Fruit fly (Drosophila melanogaster) S2 (cell line): ENCODE data around the gene CG6928.

ENCODE experiments used
- CG8478 ChIP-seq: fragments of >200 bp; optimal IDR thresholded peaks from 2 replicates; lab custom pipeline; 2018
- CTCF ChIP-seq, 2 experiments: fragments of >200 bp; optimal IDR thresholded peaks; 2 replicates each; lab custom pipeline; 2018

The CG6928 gene

DNA sequence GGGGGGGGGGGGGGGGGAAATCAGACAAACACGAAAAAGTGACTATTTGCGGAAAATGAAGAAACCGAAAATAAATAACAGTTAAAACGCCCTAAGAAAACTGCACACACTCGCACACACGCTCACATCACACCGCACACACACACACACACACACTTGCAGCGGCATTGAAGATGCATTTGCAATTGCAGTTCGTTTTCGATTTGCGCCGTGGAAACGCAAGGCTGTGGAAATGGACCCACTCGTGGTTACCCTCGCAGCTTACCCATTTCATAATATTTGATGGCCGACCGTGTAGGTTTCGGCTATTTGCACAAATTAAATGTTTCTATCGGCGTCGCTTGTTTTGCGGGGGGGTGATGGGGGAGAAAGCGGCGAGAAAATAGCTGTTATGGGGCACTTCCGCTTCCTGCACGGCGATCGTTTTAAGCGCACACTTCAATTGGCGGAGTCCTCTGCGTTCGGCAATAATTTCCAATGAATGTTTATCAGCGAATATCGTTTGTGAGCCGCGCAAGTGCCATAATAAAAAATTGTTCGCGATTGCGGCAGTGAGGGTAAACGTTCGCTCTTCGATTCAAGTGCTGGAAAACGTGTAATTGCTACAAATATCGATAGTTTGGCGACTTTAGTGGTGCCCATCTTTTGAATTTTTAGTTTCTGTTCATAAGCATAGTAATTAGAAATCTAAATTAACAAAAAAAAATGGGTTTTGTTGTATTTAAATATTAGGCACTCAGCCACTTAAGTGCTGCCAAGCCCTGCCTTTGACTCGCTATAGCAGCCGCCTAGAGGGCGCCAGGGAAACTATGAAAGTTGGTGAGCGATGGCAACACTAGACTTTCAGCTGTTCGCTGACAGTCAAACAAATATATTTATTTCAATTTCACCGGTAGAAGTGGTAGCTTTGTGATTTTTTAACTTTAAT, at the start of gene CG6928, which contains the start of gene Pop2:
Gene CG6928 (plus strand): TSS at position 835 of the 928 bp plus-strand sequence.
Gene Pop2 (minus strand): TSS at position 595 of the 928 bp plus-strand sequence.
- TF ChIP-seq CTCF (optimal IDR thresholded peaks at IDR 0.05; lab: Kevin White, UChicago) (peak; percentile 86 to 89), CG8478 (lab: Kevin White, UChicago) (no peak)

DNA sequence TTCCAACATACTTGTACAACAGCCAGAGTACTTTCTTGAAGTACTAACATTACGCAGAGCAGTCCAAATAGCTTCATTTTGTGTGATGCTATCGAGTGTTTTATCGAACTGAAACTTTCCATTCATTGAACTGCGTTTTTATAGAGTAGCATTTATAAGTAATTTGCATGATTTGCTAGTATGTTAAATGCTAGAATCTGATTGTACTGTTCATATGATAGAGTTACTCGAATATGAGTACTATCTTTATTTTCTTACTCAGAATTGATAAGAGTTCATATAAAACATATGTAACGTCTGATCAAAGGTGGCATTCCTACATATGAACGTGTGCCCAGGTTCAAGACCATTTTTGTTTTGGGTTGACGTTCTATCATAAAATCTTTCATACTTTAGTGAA, 49.7 kb upstream of the CG6928 start, which contains the start of gene obst-G:
Gene obst-G (minus strand): TSS at position 101 of the 400 bp plus-strand sequence.
- TF ChIP-seq CG8478 (lab: Kevin White, UChicago) (no peak), CTCF (optimal IDR thresholded peaks at IDR 0.05; lab: Kevin White, UChicago) (no peak)

DNA sequence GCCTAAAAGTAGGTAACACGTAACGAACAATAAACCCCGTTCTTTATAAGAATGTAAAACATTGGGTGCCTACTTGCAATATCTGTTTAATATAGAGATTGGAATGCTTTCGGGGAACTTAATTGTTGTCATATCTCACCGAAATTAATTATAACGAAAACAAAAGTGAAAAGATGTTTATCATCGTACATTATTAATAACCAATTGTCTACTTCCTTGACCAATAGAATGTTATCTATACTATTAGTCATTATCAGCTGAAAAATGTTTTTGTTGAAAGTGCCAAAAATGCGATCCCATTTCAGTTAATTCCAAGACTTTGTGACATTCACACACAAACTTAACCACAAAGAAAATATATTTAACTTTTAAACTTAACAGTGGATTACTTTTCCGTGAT, 49.2 kb upstream of the CG6928 start, which contains the start of gene CG7248:
Gene CG7248 (plus strand): TSS at position 301 of the 400 bp plus-strand sequence.
- TF ChIP-seq CG8478 (lab: Kevin White, UChicago) = no peak
- TF ChIP-seq CTCF (optimal IDR thresholded peaks at IDR 0.05; lab: Kevin White, UChicago) = no peak

- no peak for TF ChIP-seq CTCF (optimal IDR thresholded peaks at IDR 0.05; lab: Kevin White, UChicago)
- TF ChIP-seq CG8478 (lab: Kevin White, UChicago) = no peak
Measured at dm6 chr3L:11957669-11958333, 45.2 kb upstream of the CG6928 start, which contains the start of the genes CG11570 and CG43294. TSS of gene CG11570 (minus strand) at chr3L:11957769. TSS of gene CG43294 (plus strand) at chr3L:11958283.

- TF ChIP-seq CTCF (optimal IDR thresholded peaks at IDR 0.05; lab: Kevin White, UChicago) (no peak), CG8478 (lab: Kevin White, UChicago) (no peak)
Measured at dm6 chr3L:11966104-11966503, 36.9 kb upstream of the CG6928 start, which contains the start of gene prc. TSS of gene prc (minus strand) at chr3L:11966131.

DNA sequence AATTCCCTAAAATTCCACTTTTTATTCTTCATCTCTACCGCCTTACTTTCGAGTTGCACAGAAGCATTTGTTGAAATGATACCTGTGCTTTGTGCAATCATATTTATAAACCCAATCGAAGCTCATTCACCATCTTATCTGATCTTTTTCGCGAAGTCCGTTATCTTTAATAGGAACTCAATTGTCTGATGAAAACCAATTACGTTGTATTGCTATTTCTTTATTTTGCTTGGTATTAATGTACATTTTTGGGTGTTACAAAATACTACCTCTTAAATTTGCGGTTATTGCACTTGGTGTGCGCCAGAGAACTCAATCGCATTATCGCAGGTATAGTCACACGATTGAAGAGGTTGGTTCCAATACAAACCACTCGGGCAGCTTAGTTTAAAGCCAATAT, 30.1 kb upstream of the CG6928 start, which contains the start of gene Muc68E:
Gene Muc68E (minus strand): TSS at position 101 of the 400 bp plus-strand sequence.
- no peak for TF ChIP-seq CG8478 (lab: Kevin White, UChicago)
- TF ChIP-seq CTCF (optimal IDR thresholded peaks at IDR 0.05; lab: Kevin White, UChicago) = no peak

- no peak for TF ChIP-seq CTCF (optimal IDR thresholded peaks at IDR 0.05; lab: Kevin White, UChicago)
- no peak for TF ChIP-seq CG8478 (lab: Kevin White, UChicago)
Measured at dm6 chr3L:11973690-11974089, 29.3 kb upstream of the CG6928 start, which contains the start of gene CG42397. TSS of gene CG42397 (minus strand) at chr3L:11973790.

dm6 chr3L:11974605-11975004, 28.4 kb upstream of the CG6928 start, which contains the start of gene CG14125:
TSS of gene CG14125 (plus strand) at chr3L:11974905.
- TF ChIP-seq CG8478 (lab: Kevin White, UChicago) (no peak), CTCF (optimal IDR thresholded peaks at IDR 0.05; lab: Kevin White, UChicago) (no peak)

DNA sequence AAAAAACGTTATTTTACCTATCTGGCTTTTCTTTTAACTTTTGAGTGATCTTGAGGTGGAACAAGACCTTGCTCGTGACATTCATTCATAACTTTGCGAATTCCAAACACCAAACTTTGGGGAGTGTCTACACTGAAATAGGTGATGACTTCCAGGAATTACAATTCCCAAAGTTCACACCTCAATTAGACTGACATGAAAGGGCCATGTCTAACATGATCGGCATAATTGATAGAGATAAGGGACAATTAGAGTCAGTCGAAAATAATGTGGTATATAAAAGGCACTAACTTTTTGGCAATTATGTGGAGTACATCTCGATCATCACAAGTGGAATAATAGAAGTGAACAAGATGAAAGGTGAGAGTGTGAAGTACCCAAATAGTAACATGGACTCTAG, 27.1 kb upstream of the CG6928 start, which contains the start of gene CG43896:
Gene CG43896 (plus strand): TSS at position 301 of the 400 bp plus-strand sequence.
- TF ChIP-seq CG8478 (lab: Kevin White, UChicago) = no peak
- TF ChIP-seq CTCF (optimal IDR thresholded peaks at IDR 0.05; lab: Kevin White, UChicago) = no peak

dm6 chr3L:11984606-11985005, 18.3 kb upstream of the CG6928 start, which contains the start of gene CG6938:
TSS of gene CG6938 (plus strand) at chr3L:11984906.
- TF ChIP-seq CTCF (optimal IDR thresholded peaks at IDR 0.05; lab: Kevin White, UChicago) = no peak
- TF ChIP-seq CG8478 (lab: Kevin White, UChicago) = no peak

- TF ChIP-seq CG8478 (lab: Kevin White, UChicago) (no peak), CTCF (optimal IDR thresholded peaks at IDR 0.05; lab: Kevin White, UChicago) (no peak)
Measured at dm6 chr3L:11990436-11990835, 12.5 kb upstream of the CG6928 start, which contains the start of gene CG6931. TSS of gene CG6931 (plus strand) at chr3L:11990736.

- no peak for TF ChIP-seq CG8478 (lab: Kevin White, UChicago)
- TF ChIP-seq CTCF (optimal IDR thresholded peaks at IDR 0.05; lab: Kevin White, UChicago) = peak in 1 of 2 experiments; percentile 14
Measured at dm6 chr3L:11992960-11993359, 10.0 kb upstream of the CG6928 start, which contains the start of gene viaf. TSS of gene viaf (minus strand) at chr3L:11993179.

dm6 chr3L:11997959-11998358, 5.0 kb upstream of the CG6928 start, which contains the start of gene Grip163:
TSS of gene Grip163 (minus strand) at chr3L:11998138.
- no peak for TF ChIP-seq CTCF (optimal IDR thresholded peaks at IDR 0.05; lab: Kevin White, UChicago)
- no peak for TF ChIP-seq CG8478 (lab: Kevin White, UChicago)

DNA sequence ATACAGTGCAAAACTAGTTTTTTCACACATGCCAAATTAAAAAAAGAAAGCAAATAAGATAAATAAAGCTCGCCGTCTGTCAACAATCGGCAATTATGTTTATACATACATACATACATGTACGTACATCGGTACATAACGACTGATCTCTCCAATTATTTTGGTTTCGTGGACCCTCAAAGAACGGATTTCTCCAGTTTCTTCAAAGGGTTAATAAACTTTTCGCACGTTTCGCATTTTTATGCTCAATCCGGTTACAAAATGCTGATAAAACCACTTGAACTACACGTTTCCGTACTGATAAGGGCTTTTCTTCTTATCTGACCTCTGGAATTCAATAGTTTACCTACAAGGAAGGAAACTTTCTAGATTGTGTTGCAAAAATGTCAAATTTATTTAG, 502 bp downstream of the CG6928 start:
- TF ChIP-seq CG8478 (lab: Kevin White, UChicago) (no peak), CTCF (optimal IDR thresholded peaks at IDR 0.05; lab: Kevin White, UChicago) (no peak)
